Fruit fly (Drosophila melanogaster): Measurements from ENCODE around the gene Cnep1r2.

The Cnep1r2 gene

dm6 chr3L:10630885-10631359 is 7.0 kb upstream of the Cnep1r2 start, which contains the start of the genes CG42535, CG34001 and hay:
TSS of gene CG42535 (minus strand) at chr3L:10630935.
TSS of gene CG34001 (plus strand) at chr3L:10631079.
TSS of gene hay (plus strand) at chr3L:10631079.
- TF ChIP-seq Ets98B (GFP tag; IDR thresholded peaks at IDR 0.05) (no peak), D1 (tag; optimal IDR thresholded peaks at IDR 0.05) (peak; percentile 34)

- TF ChIP-seq CG14655 (GFP tag; optimal IDR thresholded peaks at IDR 0.05): no peak
- TF ChIP-seq D1 (tag; optimal IDR thresholded peaks at IDR 0.05): no peak
Measured at dm6 chr3L:10639440-10639839, 1.5 kb downstream of the Cnep1r2 start, which contains the start of gene CG18628. TSS of gene CG18628 (plus strand) at chr3L:10639740.

- TF ChIP-seq CG10348 (GFP tag; IDR thresholded peaks at IDR 0.05): no peak
- TF ChIP-seq EcR (GFP tag; optimal IDR thresholded peaks at IDR 0.05): no peak
- TF ChIP-seq CG8301 (tag; optimal IDR thresholded peaks at IDR 0.05): no peak
- no peak for TF ChIP-seq CG13204 (GFP tag; optimal IDR thresholded peaks at IDR 0.05)
- TF ChIP-seq CG12605 (GFP tag; IDR thresholded peaks at IDR 0.05): no peak
Measured at dm6 chr3L:10641589-10641988, 3.6 kb downstream of the Cnep1r2 start, which contains the start of gene CG14154. TSS of gene CG14154 (plus strand) at chr3L:10641889.

dm6 chr3L:10643228-10643627 is 5.3 kb downstream of the Cnep1r2 start, which contains the start of gene CG14153:
TSS of gene CG14153 (plus strand) at chr3L:10643528.
- no peak for TF ChIP-seq CG10348 (GFP tag; IDR thresholded peaks at IDR 0.05)
- TF ChIP-seq CG4496 (GFP tag; IDR thresholded peaks at IDR 0.05): no peak
- TF ChIP-seq Snoo (tag; optimal IDR thresholded peaks at IDR 0.05): no peak
- TF ChIP-seq CG15710 (tag; optimal IDR thresholded peaks at IDR 0.05): no peak
- TF ChIP-seq CG17806 (tag; optimal IDR thresholded peaks at IDR 0.05): no peak

- TF ChIP-seq CG34367 (tag; optimal IDR thresholded peaks at IDR 0.05) (no peak), gl (tag; optimal IDR thresholded peaks at IDR 0.05) (no peak), EcR (GFP tag; optimal IDR thresholded peaks at IDR 0.05) (no peak), CG4496 (GFP tag; IDR thresholded peaks at IDR 0.05) (0 out of 3 replicates have a peak, but pooled peaks have one; percentile 54), rn (GFP tag; IDR thresholded peaks at IDR 0.05) (no peak), Pif1B (GFP tag; optimal IDR thresholded peaks at IDR 0.05) (no peak), CG10348 (GFP tag; IDR thresholded peaks at IDR 0.05) (no peak), CG14655 (GFP tag; optimal IDR thresholded peaks at IDR 0.05) (no peak)
Measured at dm6 chr3L:10645965-10646364, 8.0 kb downstream of the Cnep1r2 start.

- no peak for TF ChIP-seq CG13204 (GFP tag; optimal IDR thresholded peaks at IDR 0.05)
- no peak for TF ChIP-seq CG4496 (GFP tag; IDR thresholded peaks at IDR 0.05)
- no peak for TF ChIP-seq CG15710 (tag; optimal IDR thresholded peaks at IDR 0.05)
- no peak for TF ChIP-seq CG17806 (tag; optimal IDR thresholded peaks at IDR 0.05)
- no peak for TF ChIP-seq Pif1A (GFP tag; optimal IDR thresholded peaks at IDR 0.05)
- TF ChIP-seq Ets98B (GFP tag; IDR thresholded peaks at IDR 0.05): no peak
- no peak for TF ChIP-seq fd96Ca (GFP tag; IDR thresholded peaks at IDR 0.05)
- no peak for TF ChIP-seq rn (GFP tag; IDR thresholded peaks at IDR 0.05)
- no peak for TF ChIP-seq gl (tag; optimal IDR thresholded peaks at IDR 0.05)
- no peak for TF ChIP-seq D1 (tag; optimal IDR thresholded peaks at IDR 0.05)
- no peak for TF ChIP-seq CG14655 (GFP tag; optimal IDR thresholded peaks at IDR 0.05)
- TF ChIP-seq CG8159 (tag; optimal IDR thresholded peaks at IDR 0.05): no peak
- no peak for TF ChIP-seq CG32121 (GFP tag; IDR thresholded peaks at IDR 0.05)
- TF ChIP-seq EcR (GFP tag; optimal IDR thresholded peaks at IDR 0.05): no peak
- TF ChIP-seq CG12605 (GFP tag; IDR thresholded peaks at IDR 0.05): no peak
Measured at dm6 chr3L:10647158-10647557, 9.2 kb downstream of the Cnep1r2 start.

- TF ChIP-seq fd96Ca (GFP tag; IDR thresholded peaks at IDR 0.05) (0 out of 3 replicates have a peak, but pooled peaks have one; percentile 51), CG15710 (tag; optimal IDR thresholded peaks at IDR 0.05) (peak; percentile 39), CG4496 (GFP tag; IDR thresholded peaks at IDR 0.05) (peak; percentile 70; the same call in 2 of the 3 replicates), Ets98B (GFP tag; IDR thresholded peaks at IDR 0.05) (peak; percentile 62), CG12605 (GFP tag; IDR thresholded peaks at IDR 0.05) (peak; percentile 51; the same call in 1 of the 2 replicates), D1 (tag; optimal IDR thresholded peaks at IDR 0.05) (no peak), CG34367 (tag; optimal IDR thresholded peaks at IDR 0.05) (peak; percentile 48), Snoo (tag; optimal IDR thresholded peaks at IDR 0.05) (no peak), Pif1B (GFP tag; optimal IDR thresholded peaks at IDR 0.05) (peak; percentile 35), gl (tag; optimal IDR thresholded peaks at IDR 0.05) (peak; percentile 15), EcR (GFP tag; optimal IDR thresholded peaks at IDR 0.05) (no peak), CG8301 (tag; optimal IDR thresholded peaks at IDR 0.05) (peak; percentile 53), CG8159 (tag; optimal IDR thresholded peaks at IDR 0.05) (no peak), rn (GFP tag; IDR thresholded peaks at IDR 0.05) (no peak), CG17806 (tag; optimal IDR thresholded peaks at IDR 0.05) (peak; percentile 50), CG14655 (GFP tag; optimal IDR thresholded peaks at IDR 0.05) (peak; percentile 45), CG13204 (GFP tag; optimal IDR thresholded peaks at IDR 0.05) (no peak), CG32121 (GFP tag; IDR thresholded peaks at IDR 0.05) (peak; percentile 47), Pif1A (GFP tag; optimal IDR thresholded peaks at IDR 0.05) (peak; percentile 63), CG10348 (GFP tag; IDR thresholded peaks at IDR 0.05) (no peak), CG9948 (tag; optimal IDR thresholded peaks at IDR 0.05) (peak; percentile 22)
Measured at dm6 chr3L:10648431-10648830, 10.5 kb downstream of the Cnep1r2 start.

Measured in whole organism, pupa.